Worm (Caenorhabditis elegans) whole organism, early embryonic: ENCODE measurements around the gene affl-1.

Source experiments
- F13C5.2 ChIP-seq: sonication (generic microtip); optimal IDR thresholded peaks from 2 replicates; lab custom pipeline; 2017; ENCODE audit warnings: mild to moderate bottlenecking, missing genetic modification characterization, inconsistent platforms, missing compliant biosample characterization
- aly-1 ChIP-seq: sonication (generic microtip); optimal IDR thresholded peaks from 2 replicates; lab custom pipeline; 2016; ENCODE audit warnings: missing genetic modification characterization, missing compliant biosample characterization
- ama-1 ChIP-seq: fragments of 150-350 bp; optimal IDR thresholded peaks from 2 replicates; lab custom pipeline; 2014
- ceh-36 ChIP-seq: sonication (generic microtip); optimal IDR thresholded peaks from 2 replicates; lab custom pipeline; 2016; ENCODE audit warnings: missing genetic modification characterization, inconsistent platforms, missing compliant biosample characterization
- ets-7 ChIP-seq: sonication (generic microtip); optimal IDR thresholded peaks from 2 replicates; lab custom pipeline; 2016; ENCODE audit warnings: missing genotype, missing genetic modification characterization, missing compliant biosample characterization
- flt-1 ChIP-seq: fragments of 200-800 bp; sonication (Bioruptor generic); IDR thresholded peaks from 2 replicates; pipeline ENCODE4 v1.3.6; 2022; ENCODE audit warnings: missing genetic modification characterization, missing compliant biosample characterization
- hmbx-1 ChIP-seq: sonication (generic microtip); optimal IDR thresholded peaks from 2 replicates; lab custom pipeline; 2016; ENCODE audit warnings: mild to moderate bottlenecking, missing genetic modification characterization, missing compliant biosample characterization
- pes-1 ChIP-seq: fragments of 200-800 bp; sonication (Bioruptor generic); IDR thresholded peaks from 2 replicates; pipeline ENCODE4 v1.3.6; 2022; ENCODE audit warnings: missing genetic modification reagents, missing genetic modification characterization, missing compliant biosample characterization
- scrt-1 ChIP-seq: fragments of 200-800 bp; sonication (Bioruptor generic); IDR thresholded peaks from 2 replicates; pipeline ENCODE4 v1.3.6; 2022; ENCODE audit warnings: missing genetic modification characterization, missing compliant biosample characterization
- tbx-11 ChIP-seq: fragments of 200-800 bp; sonication (Bioruptor generic); IDR thresholded peaks from 2 replicates; pipeline ENCODE4 v1.3.6; 2022; ENCODE audit warnings: missing genetic modification characterization, missing compliant biosample characterization
- tbx-37 ChIP-seq: fragments of 200-800 bp; sonication (Bioruptor generic); conservative IDR thresholded peaks from 2 replicates; pipeline ENCODE4 v1.3.6; 2022; ENCODE audit warnings: missing genetic modification reagents, missing genetic modification characterization, missing compliant biosample characterization
- tra-4 ChIP-seq: sonication (generic microtip); optimal IDR thresholded peaks from 2 replicates; lab custom pipeline; 2017; ENCODE audit warnings: missing genetic modification characterization, missing compliant biosample characterization

- TF ChIP-seq flt-1 (no peak), aly-1 (no peak), ama-1 (no peak), tbx-11 (no peak), tra-4 (tag; lab: Kevin White, UChicago) (no peak), F13C5.2 (no peak), ceh-36 (tag; lab: Kevin White, UChicago) (no peak), tbx-37 (no peak), hmbx-1 (tag; lab: Kevin White, UChicago) (no peak), scrt-1 (GFP tag; lab: Robert Waterston, UW) (no peak), pes-1 (GFP tag; lab: Robert Waterston, UW) (no peak), ets-7 (tag; lab: Kevin White, UChicago) (no peak)
Observed at ce11 chrIII:418649-419048, 21.4 kb upstream of the affl-1 start, which contains the start of gene stim-1.
